Fruit fly (Drosophila melanogaster) Kc167 (cell line): Measurements from ENCODE around the gene CG13300.

Source experiments
- Myc ChIP-seq: fragments of >200 bp; optimal IDR thresholded peaks from 2 replicates; lab custom pipeline; 2017; ENCODE audit warnings: missing external identifiers
- Sin3A ChIP-seq: fragments of >200 bp; optimal IDR thresholded peaks from 2 replicates; lab custom pipeline; 2018; ENCODE audit warnings: missing external identifiers
- h ChIP-seq: fragments of >200 bp; optimal IDR thresholded peaks from 3 replicates; lab custom pipeline; 2018; ENCODE audit warnings: missing external identifiers
- insv ChIP-seq: fragments of >200 bp; optimal IDR thresholded peaks from 3 replicates; lab custom pipeline; 2018; ENCODE audit warnings: missing external identifiers
- psq ChIP-seq: fragments of >200 bp; optimal IDR thresholded peaks from 2 replicates; lab custom pipeline; 2017; ENCODE audit warnings: missing external identifiers
- ttk ChIP-seq: sonication (Bioruptor generic); optimal IDR thresholded peaks from 2 replicates; lab custom pipeline; 2017; ENCODE audit warnings: missing external identifiers

dm6 chr3L:6325312-6325711 lies 26.9 kb downstream of the CG13300 start, which contains the start of gene Or65b:
- TF ChIP-seq h (lab: Kevin White, UChicago) (no peak), Myc (lab: Kevin White, UChicago) (no peak), ttk (lab: Kevin White, UChicago) (no peak), psq (lab: Kevin White, UChicago) (no peak), Sin3A (lab: Kevin White, UChicago) (no peak), insv (lab: Kevin White, UChicago) (no peak)
